Worm (Caenorhabditis elegans) whole organism, L3 larva: Measurements from ENCODE around the gene Y37H2A.1.

Experiments
- ZK546.5 ChIP-seq: sonication (generic microtip); optimal IDR thresholded peaks from 2 replicates; lab custom pipeline; 2017; ENCODE audit warnings: missing biosample characterization, missing genetic modification characterization
- ama-1 ChIP-seq: fragments of 150-350 bp; optimal IDR thresholded peaks from 2 replicates; lab custom pipeline; 2018
- ceh-16 ChIP-seq: sonication (generic microtip); optimal IDR thresholded peaks from 2 replicates; lab custom pipeline; 2017; ENCODE audit warnings: missing biosample characterization, missing genetic modification characterization
- ceh-28 ChIP-seq: fragments of 150-350 bp; optimal IDR thresholded peaks from 2 replicates; lab custom pipeline; 2014; ENCODE audit warnings: missing biosample characterization, missing genetic modification reagents, missing genetic modification characterization
- daf-12 ChIP-seq: fragments of 150-350 bp; optimal IDR thresholded peaks from 2 replicates; lab custom pipeline; 2014; ENCODE audit warnings: missing biosample characterization, missing genetic modification reagents, missing genetic modification characterization
- egl-27 ChIP-seq: sonication (generic microtip); optimal IDR thresholded peaks from 4 replicates; lab custom pipeline; 2017; ENCODE audit warnings: missing biosample characterization, missing genetic modification reagents, missing genetic modification characterization
- elt-3 ChIP-seq, 3 experiments: fragments of 150-350 bp in 1 of 3; sonication (generic microtip) in 2 of 3; optimal IDR thresholded peaks; 2 replicates in 2 of 3; 4 replicates in 1 of 3; lab custom pipeline; 2014 to 2017; ENCODE audit warnings: missing biosample characterization in 3 of 3, missing genetic modification characterization in 3 of 3
- fkh-10 ChIP-seq: sonication (generic microtip); optimal IDR thresholded peaks from 2 replicates; lab custom pipeline; 2017; ENCODE audit warnings: missing biosample characterization, missing genetic modification reagents, missing genetic modification characterization
- fkh-2 ChIP-seq: fragments of 150-350 bp; optimal IDR thresholded peaks from 2 replicates; lab custom pipeline; 2014; ENCODE audit warnings: missing biosample characterization, missing genetic modification reagents, missing genetic modification characterization
- hmg-11 ChIP-seq: sonication (generic microtip); optimal IDR thresholded peaks from 2 replicates; lab custom pipeline; 2016; ENCODE audit warnings: missing genetic modification characterization, missing compliant biosample characterization
- jun-1 ChIP-seq: fragments of 150-350 bp; optimal IDR thresholded peaks from 2 replicates; lab custom pipeline; 2014; ENCODE audit warnings: missing biosample characterization, missing genetic modification reagents, missing genetic modification characterization
- lin-15B ChIP-seq: fragments of 150-350 bp; optimal IDR thresholded peaks from 2 replicates; lab custom pipeline; 2014; ENCODE audit warnings: missing biosample characterization, missing genetic modification characterization
- lin-39 ChIP-seq: fragments of 150-350 bp; optimal IDR thresholded peaks from 2 replicates; lab custom pipeline; 2018; ENCODE audit warnings: missing biosample characterization, missing genetic modification reagents, missing genetic modification characterization
- lsy-12 ChIP-seq: sonication (generic microtip); optimal IDR thresholded peaks from 2 replicates; lab custom pipeline; 2016; ENCODE audit warnings: mild to moderate bottlenecking, missing genetic modification characterization, missing compliant biosample characterization
- mdl-1 ChIP-seq: fragments of 150-350 bp; optimal IDR thresholded peaks from 2 replicates; lab custom pipeline; 2014; ENCODE audit warnings: missing biosample characterization, missing genetic modification characterization
- mml-1 ChIP-seq: fragments of 150-350 bp; sonication (generic microtip); optimal IDR thresholded peaks from 3 replicates; lab custom pipeline; 2014; ENCODE audit warnings: missing biosample characterization, missing genetic modification characterization
- nfya-1 ChIP-seq: sonication (generic microtip); optimal IDR thresholded peaks from 2 replicates; lab custom pipeline; 2017; ENCODE audit warnings: missing genetic modification characterization, mild to moderate bottlenecking, missing compliant biosample characterization, antibody characterized with exemption, moderate library complexity; ENCODE audit not compliant: insufficient read depth
- nhr-11 ChIP-seq: fragments of 150-350 bp; optimal IDR thresholded peaks from 2 replicates; lab custom pipeline; 2014; ENCODE audit warnings: missing biosample characterization, missing genetic modification characterization
- nhr-12 ChIP-seq: fragments of 150-350 bp; optimal IDR thresholded peaks from 2 replicates; lab custom pipeline; 2014; ENCODE audit warnings: missing biosample characterization, missing genetic modification characterization
- nhr-23 ChIP-seq: fragments of 150-350 bp; optimal IDR thresholded peaks from 2 replicates; lab custom pipeline; 2014; ENCODE audit warnings: missing biosample characterization, missing genetic modification reagents, missing genetic modification characterization
- nhr-237 ChIP-seq: fragments of 150-350 bp; optimal IDR thresholded peaks from 2 replicates; lab custom pipeline; 2014; ENCODE audit warnings: missing biosample characterization, missing genetic modification characterization
- nhr-43 ChIP-seq: sonication (generic microtip); optimal IDR thresholded peaks from 2 replicates; lab custom pipeline; 2016; ENCODE audit warnings: mild to moderate bottlenecking, missing genetic modification characterization, missing compliant biosample characterization; ENCODE audit not compliant: poor library complexity, severe bottlenecking
- nhr-67 ChIP-seq: fragments of 150-350 bp; optimal IDR thresholded peaks from 2 replicates; lab custom pipeline; 2014; ENCODE audit warnings: missing biosample characterization, missing genetic modification characterization
- nhr-76 ChIP-seq: fragments of 150-350 bp; sonication (generic microtip); optimal IDR thresholded peaks from 5 replicates; lab custom pipeline; 2014; ENCODE audit warnings: missing biosample characterization, missing genetic modification characterization
- nhr-77 ChIP-seq: fragments of 150-350 bp; optimal IDR thresholded peaks from 2 replicates; lab custom pipeline; 2014; ENCODE audit warnings: missing biosample characterization, missing genetic modification characterization
- pha-4 ChIP-seq: fragments of 150-350 bp; optimal IDR thresholded peaks from 2 replicates; lab custom pipeline; 2014; ENCODE audit warnings: missing biosample characterization, missing genetic modification reagents, missing genetic modification characterization
- pqm-1 ChIP-seq: fragments of 150-350 bp; optimal IDR thresholded peaks from 2 replicates; lab custom pipeline; 2017; ENCODE audit warnings: missing biosample characterization, missing genetic modification characterization, inconsistent platforms
- sea-2 ChIP-seq: fragments of 150-350 bp; sonication (generic microtip); optimal IDR thresholded peaks from 4 replicates; lab custom pipeline; 2014; ENCODE audit warnings: missing biosample characterization, missing genetic modification reagents, missing genetic modification characterization
- unc-39 ChIP-seq: sonication (generic microtip); optimal IDR thresholded peaks from 4 replicates; lab custom pipeline; 2017; ENCODE audit warnings: missing biosample characterization, missing genetic modification characterization
- ztf-11 ChIP-seq: fragments of 150-350 bp; optimal IDR thresholded peaks from 2 replicates; lab custom pipeline; 2014; ENCODE audit warnings: missing biosample characterization, missing genetic modification characterization
- ztf-4 ChIP-seq: fragments of 150-350 bp; optimal IDR thresholded peaks from 2 replicates; lab custom pipeline; 2014; ENCODE audit warnings: missing biosample characterization, missing genetic modification characterization

The Y37H2A.1 gene

DNA sequence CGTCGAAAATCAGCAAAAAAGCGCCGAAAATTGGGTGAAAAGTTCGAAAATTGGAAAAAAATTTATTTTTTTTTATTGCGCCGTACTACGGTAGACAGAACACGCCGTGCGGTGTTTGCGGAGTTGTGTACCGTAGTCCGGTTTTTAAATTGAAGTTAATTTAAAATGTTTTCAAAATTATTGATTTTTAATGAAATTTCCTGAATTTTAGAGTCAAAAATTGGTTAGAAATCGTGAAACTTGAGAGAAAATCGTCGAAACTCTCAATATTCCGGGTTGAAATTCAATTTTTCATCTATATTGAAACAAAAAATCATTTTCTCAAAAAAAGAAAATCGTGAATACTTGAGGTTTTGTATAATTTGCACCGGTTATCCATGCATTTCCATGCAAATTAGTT lies 26.2 kb upstream of the Y37H2A.1 start, which contains the start of gene nova-1:
nova-1 (minus strand) TSS at position 101 of the 400 bp plus-strand sequence.
- no peak for TF ChIP-seq mdl-1 (tag; lab: Kevin White, UChicago)
- no peak for TF ChIP-seq jun-1 (tag; lab: Kevin White, UChicago)
- no peak for TF ChIP-seq ZK546.5
- TF ChIP-seq ceh-16 (tag; lab: Kevin White, UChicago), result no peak
- TF ChIP-seq mml-1, result no peak
- no peak for TF ChIP-seq hmg-11
- TF ChIP-seq sea-2 (GFP tag; lab: Kevin White, UChicago), result no peak
- TF ChIP-seq nhr-67 (tag; lab: Kevin White, UChicago), result no peak
- TF ChIP-seq nhr-12 (tag; lab: Kevin White, UChicago), result no peak
- TF ChIP-seq egl-27 (tag; lab: Kevin White, UChicago), result no peak
- TF ChIP-seq, all 47 proteins: peak for 0

ce11 chrV:18085150-18085833 lies 22.8 kb upstream of the Y37H2A.1 start, which contains the start of gene fbxa-106:
Gene fbxa-106 (minus strand): TSS chrV:18085200.
- TF ChIP-seq ztf-11 (tag; lab: Kevin White, UChicago), result no peak
- no peak for TF ChIP-seq fkh-10 (GFP tag; lab: Kevin White, UChicago)
- no peak for TF ChIP-seq nhr-43 (tag; lab: Kevin White, UChicago)
- TF ChIP-seq nhr-76, result no peak
- no peak for TF ChIP-seq egl-27 (tag; lab: Kevin White, UChicago)
- no peak for TF ChIP-seq daf-12 (tag; lab: Kevin White, UChicago)
- no peak for TF ChIP-seq pqm-1 (tag; lab: Kevin White, UChicago)

- TF ChIP-seq ceh-28 (tag; lab: Kevin White, UChicago) (no peak), unc-39 (tag; lab: Kevin White, UChicago) (no peak), nhr-77 (tag; lab: Kevin White, UChicago) (no peak), ama-1 (no peak), daf-12 (tag; lab: Kevin White, UChicago) (no peak), sea-2 (GFP tag; lab: Kevin White, UChicago) (no peak), nhr-23 (no peak)
- TF ChIP-seq, all 47 proteins: peak for 0
These were observed 21.9 kb upstream of the Y37H2A.1 start, which contains the start of gene Y59A8B.12 for ce11 chrV:18086174-18086661. Gene Y59A8B.12 (minus strand): TSS chrV:18086224.

DNA sequence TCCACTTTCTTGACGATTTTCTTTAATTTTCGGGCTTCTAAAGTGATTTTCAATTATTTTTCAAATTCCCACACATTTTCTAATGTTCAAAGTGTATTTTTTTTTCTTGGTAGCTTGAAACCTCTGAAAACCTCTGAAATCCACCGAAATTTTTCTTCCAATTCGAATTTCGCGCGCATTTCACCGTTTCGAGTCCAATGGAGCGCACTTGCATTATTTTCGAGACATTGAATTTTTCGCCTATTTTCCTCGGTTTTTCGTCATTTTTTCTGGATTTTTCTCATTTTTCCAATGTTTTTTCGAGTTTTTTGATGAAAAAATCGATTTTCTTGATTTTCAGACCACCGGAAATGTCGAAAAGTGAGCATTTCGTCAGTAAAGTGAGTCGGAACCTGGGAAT lies 21.3 kb upstream of the Y37H2A.1 start, which contains the start of gene slr-2:
slr-2 (plus strand) TSS at position 341 of the 400 bp plus-strand sequence.
- TF ChIP-seq nhr-23 (peak; percentile 8), nhr-76 (no peak), lin-15B (tag; lab: Kevin White, UChicago) (peak; percentile 65), fkh-2 (tag; lab: Kevin White, UChicago) (no peak), pha-4 (tag; lab: Kevin White, UChicago) (peak; percentile 60), nhr-237 (no peak), mdl-1 (tag; lab: Kevin White, UChicago) (no peak), lsy-12 (tag; lab: Kevin White, UChicago) (no peak), elt-3 (tag; optimal IDR thresholded peaks at IDR 0.05; lab: Kevin White, UChicago) (no peak), unc-39 (tag; lab: Kevin White, UChicago) (no peak), nfya-1 (tag; lab: Kevin White, UChicago) (peak; percentile 65)

ce11 chrV:18091216-18091615 lies 16.9 kb upstream of the Y37H2A.1 start:
- TF ChIP-seq nfya-1 (tag; lab: Kevin White, UChicago) (no peak), pha-4 (tag; lab: Kevin White, UChicago) (no peak), ztf-4 (no peak), ztf-11 (tag; lab: Kevin White, UChicago) (no peak), nhr-237 (no peak), nhr-11 (tag; lab: Kevin White, UChicago) (no peak), lin-39 (tag; lab: Kevin White, UChicago) (no peak), hmg-11 (no peak), ZK546.5 (no peak), elt-3 (tag; optimal IDR thresholded peaks at IDR 0.05; lab: Kevin White, UChicago) (no peak)
